Worm (Caenorhabditis elegans) whole organism, young adult: ENCODE measurements around the gene fbxb-98.

ENCODE experiments used
- F49E8.2 ChIP-seq: sonication (generic microtip); optimal IDR thresholded peaks from 3 replicates; lab custom pipeline; 2017; ENCODE audit warnings: missing genetic modification characterization, mild to moderate bottlenecking, missing compliant biosample characterization, antibody characterized with exemption, moderate library complexity; ENCODE audit not compliant: insufficient read depth
- ama-1 ChIP-seq, 3 experiments: fragments of 150-350 bp in 1 of 3; sonication (generic microtip) in 2 of 3; optimal IDR thresholded peaks; 2 replicates each; lab custom pipeline; 2014 to 2018; ENCODE audit warnings: missing biosample characterization in 2 of 3, missing genetic modification characterization in 2 of 3, missing genetic modification reagents in 2 of 3
- ets-4 ChIP-seq: fragments of 200-800 bp; sonication (Bioruptor generic); optimal IDR thresholded peaks from 2 replicates; lab custom pipeline; 2018; ENCODE audit warnings: mild to moderate bottlenecking, missing genetic modification characterization, missing compliant biosample characterization
- rpc-1 ChIP-seq, 2 experiments: fragments of 150-350 bp in 1 of 2; sonication (generic microtip) in 1 of 2; optimal IDR thresholded peaks; 2 replicates each; lab custom pipeline; 2014 to 2018; ENCODE audit warnings: missing biosample characterization in 1 of 2, missing genetic modification characterization in 1 of 2, missing genetic modification reagents in 1 of 2, missing genotype in 1 of 2
- unc-62 ChIP-seq: fragments of 150-350 bp; optimal IDR thresholded peaks from 2 replicates; lab custom pipeline; 2014; ENCODE audit warnings: missing biosample characterization, missing genetic modification reagents, missing genetic modification characterization

DNA sequence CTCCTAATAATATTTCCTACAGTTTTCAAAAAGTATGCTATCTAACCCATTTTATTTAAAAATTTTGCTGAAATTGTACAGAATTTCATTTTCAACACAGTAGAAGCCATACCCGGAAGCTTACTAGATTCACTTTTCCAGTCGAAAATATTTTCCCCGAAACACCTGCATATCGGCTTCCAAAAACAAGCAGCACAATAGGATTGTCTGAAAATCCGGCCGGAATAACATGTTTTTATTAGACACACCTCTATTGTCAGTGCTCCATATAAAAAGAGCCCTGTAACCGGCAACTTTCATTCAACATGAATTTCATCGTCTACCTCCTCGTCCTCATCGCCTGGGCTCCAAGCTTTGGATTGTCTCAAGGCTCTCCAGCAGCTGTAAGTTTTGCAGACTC, 9.9 kb upstream of the fbxb-98 start, which contains the start of gene C52E2.2:
- TF ChIP-seq rpc-1 (optimal IDR thresholded peaks at IDR 0.05; lab: Kevin White, UChicago) (no peak), rpc-1 (tag; optimal IDR thresholded peaks at IDR 0.05; lab: Kevin White, UChicago) (no peak), F49E8.2 (tag; lab: Kevin White, UChicago) (no peak), ets-4 (no peak), ama-1 (optimal IDR thresholded peaks at IDR 0.05; lab: Kevin White, UChicago) (no peak), ama-1 (GFP tag; optimal IDR thresholded peaks at IDR 0.05; lab: Kevin White, UChicago) (no peak), unc-62 (GFP tag; lab: Kevin White, UChicago) (no peak)
